Worm (Caenorhabditis elegans): ENCODE results near the gene T24F1.4.

Gene T24F1.4

DNA sequence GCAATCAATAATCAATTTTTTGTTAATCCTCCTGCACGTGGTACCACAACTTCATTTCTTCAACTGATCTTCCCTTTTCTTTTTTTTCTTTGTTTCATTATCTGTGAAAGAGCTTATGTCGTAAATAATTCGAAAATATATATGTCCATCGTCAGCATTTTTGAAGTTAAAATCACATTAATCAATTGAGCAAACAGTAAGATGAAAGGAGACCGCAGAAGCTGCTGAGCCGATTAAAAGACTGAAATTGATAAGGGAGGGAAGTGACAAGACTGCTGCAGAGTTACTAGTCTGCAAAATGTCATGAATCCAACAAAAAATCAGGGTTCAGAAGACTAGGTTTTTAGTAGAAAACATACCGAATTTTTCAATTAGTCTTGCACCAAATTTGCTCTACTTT, 30.3 kb downstream of the T24F1.4 start:
- TF ChIP-seq hmbx-1 (tag; optimal IDR thresholded peaks at IDR 0.05): no peak

DNA sequence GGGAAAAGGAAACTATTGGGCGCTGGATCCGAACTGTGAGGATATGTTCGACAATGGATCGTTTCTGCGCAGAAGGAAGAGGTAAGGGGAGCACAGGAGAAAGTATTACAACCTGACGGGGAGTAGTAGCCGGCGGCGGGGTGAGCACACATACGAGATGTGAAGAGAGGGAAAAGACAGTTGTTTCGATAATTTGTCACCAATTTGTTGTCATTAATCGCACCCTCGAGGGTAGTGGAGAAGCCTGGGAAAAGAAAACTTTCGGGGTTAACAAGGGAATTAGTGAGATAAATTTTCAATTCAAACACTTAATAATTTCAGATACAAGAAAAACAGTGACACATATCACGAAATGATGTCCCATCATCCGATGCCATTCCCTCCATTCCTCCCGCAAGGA, 31.1 kb downstream of the T24F1.4 start:
- TF ChIP-seq tbx-11 (GFP tag; IDR thresholded peaks at IDR 0.05) (no peak), scrt-1 (GFP tag; IDR thresholded peaks at IDR 0.05) (no peak), tra-4 (tag; optimal IDR thresholded peaks at IDR 0.05) (no peak), pes-1 (GFP tag; IDR thresholded peaks at IDR 0.05) (no peak), tbx-37 (GFP tag; conservative IDR thresholded peaks at IDR 0.05) (no peak), ama-1 (optimal IDR thresholded peaks at IDR 0.05) (no peak), hmbx-1 (tag; optimal IDR thresholded peaks at IDR 0.05) (no peak), hnd-1 (tag; optimal IDR thresholded peaks at IDR 0.05) (no peak), flt-1 (GFP tag; IDR thresholded peaks at IDR 0.05) (no peak), hmg-4 (GFP tag; optimal IDR thresholded peaks at IDR 0.05) (no peak), ceh-36 (tag; optimal IDR thresholded peaks at IDR 0.05) (no peak), F13C5.2 (tag; optimal IDR thresholded peaks at IDR 0.05) (no peak), B0310.2 (tag; optimal IDR thresholded peaks at IDR 0.05) (no peak), ets-7 (tag; optimal IDR thresholded peaks at IDR 0.05) (no peak), ceh-13 (GFP tag; optimal IDR thresholded peaks at IDR 0.05) (no peak), sea-1 (GFP tag; conservative IDR thresholded peaks at IDR 0.05) (no peak), aly-1 (tag; optimal IDR thresholded peaks at IDR 0.05) (no peak)

DNA sequence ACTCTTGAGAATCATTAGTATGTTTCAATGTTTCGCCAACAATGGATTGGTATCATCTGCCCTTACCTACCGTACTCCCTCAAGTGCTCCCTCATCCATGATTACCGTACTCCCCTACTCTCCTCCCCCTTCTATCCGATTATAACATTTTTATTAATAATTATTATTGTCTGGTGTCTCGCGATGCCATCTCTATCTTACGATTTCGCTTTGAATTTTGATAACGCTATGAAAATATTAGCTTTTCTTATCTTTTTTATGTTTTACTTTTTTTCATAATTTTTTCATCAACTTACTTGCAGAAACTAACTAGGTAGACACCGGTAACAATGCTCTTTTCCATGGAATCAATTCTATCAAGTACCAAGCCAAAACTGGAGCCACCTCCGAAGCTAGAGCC, 32.4 kb downstream of the T24F1.4 start, which contains the start of gene unc-130:
Gene unc-130, plus strand, starts transcription at position 301 of the 400 bp plus-strand sequence.
- no peak for TF ChIP-seq hmg-4 (GFP tag; optimal IDR thresholded peaks at IDR 0.05)
- TF ChIP-seq scrt-1 (GFP tag; IDR thresholded peaks at IDR 0.05): no peak
- TF ChIP-seq ama-1 (optimal IDR thresholded peaks at IDR 0.05): no peak
- TF ChIP-seq F13C5.2 (tag; optimal IDR thresholded peaks at IDR 0.05): no peak
- TF ChIP-seq hnd-1 (tag; optimal IDR thresholded peaks at IDR 0.05): no peak
- no peak for TF ChIP-seq hmbx-1 (tag; optimal IDR thresholded peaks at IDR 0.05)
- no peak for TF ChIP-seq tra-4 (tag; optimal IDR thresholded peaks at IDR 0.05)
- TF ChIP-seq pes-1 (GFP tag; IDR thresholded peaks at IDR 0.05): no peak

DNA sequence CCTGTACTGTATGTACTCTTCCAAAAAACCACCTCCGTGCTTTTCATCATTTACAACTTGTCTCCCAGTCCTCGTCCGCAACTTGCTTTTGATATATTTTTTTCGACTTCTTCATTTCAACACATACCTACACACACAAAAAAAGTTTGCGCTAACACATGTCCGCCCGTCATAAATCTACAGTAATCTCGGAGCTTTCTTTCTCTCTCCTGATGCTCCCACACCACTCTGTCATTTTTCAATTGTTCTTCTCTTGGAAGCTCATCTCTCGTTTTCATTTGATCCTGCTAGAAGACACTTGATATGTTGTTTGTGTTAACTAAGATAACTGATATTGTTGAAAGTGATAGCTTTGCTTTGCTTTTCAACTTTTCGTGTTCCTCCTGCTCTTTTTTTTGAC, 32.9 kb downstream of the T24F1.4 start:
- TF ChIP-seq aly-1 (tag; optimal IDR thresholded peaks at IDR 0.05) (no peak), ets-7 (tag; optimal IDR thresholded peaks at IDR 0.05) (no peak), tra-4 (tag; optimal IDR thresholded peaks at IDR 0.05) (no peak), sea-1 (GFP tag; conservative IDR thresholded peaks at IDR 0.05) (no peak), scrt-1 (GFP tag; IDR thresholded peaks at IDR 0.05) (no peak), flt-1 (GFP tag; IDR thresholded peaks at IDR 0.05) (no peak), hmg-4 (GFP tag; optimal IDR thresholded peaks at IDR 0.05) (no peak), ceh-36 (tag; optimal IDR thresholded peaks at IDR 0.05) (no peak), hmbx-1 (tag; optimal IDR thresholded peaks at IDR 0.05) (no peak), ama-1 (optimal IDR thresholded peaks at IDR 0.05) (no peak), pes-1 (GFP tag; IDR thresholded peaks at IDR 0.05) (no peak), tbx-37 (GFP tag; conservative IDR thresholded peaks at IDR 0.05) (no peak), F13C5.2 (tag; optimal IDR thresholded peaks at IDR 0.05) (no peak), ceh-13 (GFP tag; optimal IDR thresholded peaks at IDR 0.05) (no peak), hnd-1 (tag; optimal IDR thresholded peaks at IDR 0.05) (no peak), tbx-11 (GFP tag; IDR thresholded peaks at IDR 0.05) (no peak), B0310.2 (tag; optimal IDR thresholded peaks at IDR 0.05) (no peak)

DNA sequence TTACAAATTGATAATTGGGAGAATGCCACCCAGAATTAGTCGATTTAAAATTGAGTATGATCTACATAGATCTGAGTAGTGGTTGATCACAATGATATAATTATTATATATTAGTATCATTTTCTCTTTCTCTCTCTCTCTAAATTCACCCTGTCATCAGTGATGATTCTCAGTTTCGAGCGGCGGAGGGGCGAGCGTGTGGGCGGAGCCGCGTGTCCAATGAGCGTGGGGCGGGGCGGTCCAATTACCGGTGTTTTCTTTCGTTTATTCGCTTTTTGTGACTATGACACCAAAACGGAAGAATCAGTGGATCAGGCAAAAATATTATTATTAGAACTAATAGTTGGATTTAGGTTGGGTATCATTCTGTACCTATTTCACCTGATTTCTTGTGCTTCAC, 34.1 kb downstream of the T24F1.4 start:
- TF ChIP-seq tbx-37 (GFP tag; conservative IDR thresholded peaks at IDR 0.05): no peak
- TF ChIP-seq hmbx-1 (tag; optimal IDR thresholded peaks at IDR 0.05): no peak
- TF ChIP-seq hmg-4 (GFP tag; optimal IDR thresholded peaks at IDR 0.05): no peak
- no peak for TF ChIP-seq ceh-13 (GFP tag; optimal IDR thresholded peaks at IDR 0.05)
- no peak for TF ChIP-seq ceh-36 (tag; optimal IDR thresholded peaks at IDR 0.05)
- TF ChIP-seq tbx-11 (GFP tag; IDR thresholded peaks at IDR 0.05): no peak
- no peak for TF ChIP-seq sea-1 (GFP tag; conservative IDR thresholded peaks at IDR 0.05)
- TF ChIP-seq scrt-1 (GFP tag; IDR thresholded peaks at IDR 0.05): no peak
- TF ChIP-seq hnd-1 (tag; optimal IDR thresholded peaks at IDR 0.05): no peak
- TF ChIP-seq F13C5.2 (tag; optimal IDR thresholded peaks at IDR 0.05): no peak
- TF ChIP-seq B0310.2 (tag; optimal IDR thresholded peaks at IDR 0.05): no peak
- no peak for TF ChIP-seq aly-1 (tag; optimal IDR thresholded peaks at IDR 0.05)
- TF ChIP-seq pes-1 (GFP tag; IDR thresholded peaks at IDR 0.05): no peak
- TF ChIP-seq ets-7 (tag; optimal IDR thresholded peaks at IDR 0.05): no peak
- TF ChIP-seq ama-1 (optimal IDR thresholded peaks at IDR 0.05): no peak

DNA sequence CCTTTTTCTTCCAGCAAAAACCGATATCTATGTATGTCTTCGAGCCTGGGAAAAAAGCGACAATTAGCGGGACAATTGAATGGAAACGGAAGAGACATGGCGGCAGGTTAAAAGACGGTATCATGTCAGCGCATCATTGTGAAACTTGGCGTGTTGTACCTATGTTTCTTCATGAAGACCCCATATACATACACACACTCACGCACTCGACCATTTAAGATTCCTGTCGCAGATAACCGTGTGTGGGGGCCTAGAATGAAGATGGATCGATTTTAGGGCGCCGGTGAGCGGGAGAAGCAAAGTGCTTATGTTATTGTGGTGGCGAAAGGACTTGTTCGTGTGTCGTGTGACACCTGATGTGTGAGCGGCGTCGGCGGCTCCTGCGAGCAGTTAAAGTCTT, 37.2 kb downstream of the T24F1.4 start:
- no peak for TF ChIP-seq tbx-37 (GFP tag; conservative IDR thresholded peaks at IDR 0.05)
- no peak for TF ChIP-seq ets-7 (tag; optimal IDR thresholded peaks at IDR 0.05)
- no peak for TF ChIP-seq ceh-36 (tag; optimal IDR thresholded peaks at IDR 0.05)
- TF ChIP-seq tra-4 (tag; optimal IDR thresholded peaks at IDR 0.05): no peak

DNA sequence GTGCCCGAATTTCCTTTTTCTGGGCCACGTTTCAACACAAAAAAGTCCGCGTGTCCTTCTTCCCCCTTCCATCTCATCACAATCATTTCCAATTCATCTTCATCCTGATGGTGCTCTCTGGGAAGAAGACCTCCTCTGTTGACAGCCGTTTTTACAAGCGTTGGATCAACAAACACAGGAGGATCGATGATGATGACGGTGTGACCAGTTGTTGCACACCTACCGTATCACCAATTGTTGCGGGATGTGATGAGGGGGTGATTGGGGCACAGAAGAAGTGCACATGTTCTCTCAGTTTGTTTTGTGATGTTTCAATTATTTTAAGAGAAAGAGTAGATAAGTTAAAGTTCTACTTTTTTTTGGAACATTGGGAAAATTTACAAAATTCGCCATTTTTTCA, 38.6 kb downstream of the T24F1.4 start:
- TF ChIP-seq scrt-1 (GFP tag; IDR thresholded peaks at IDR 0.05): no peak
- TF ChIP-seq hnd-1 (tag; optimal IDR thresholded peaks at IDR 0.05): no peak
- TF ChIP-seq tra-4 (tag; optimal IDR thresholded peaks at IDR 0.05): no peak
- no peak for TF ChIP-seq aly-1 (tag; optimal IDR thresholded peaks at IDR 0.05)
- no peak for TF ChIP-seq F13C5.2 (tag; optimal IDR thresholded peaks at IDR 0.05)
- no peak for TF ChIP-seq hmg-4 (GFP tag; optimal IDR thresholded peaks at IDR 0.05)
- no peak for TF ChIP-seq ama-1 (optimal IDR thresholded peaks at IDR 0.05)
- TF ChIP-seq sea-1 (GFP tag; conservative IDR thresholded peaks at IDR 0.05): no peak
- no peak for TF ChIP-seq hmbx-1 (tag; optimal IDR thresholded peaks at IDR 0.05)
- no peak for TF ChIP-seq B0310.2 (tag; optimal IDR thresholded peaks at IDR 0.05)
- TF ChIP-seq flt-1 (GFP tag; IDR thresholded peaks at IDR 0.05): no peak
- no peak for TF ChIP-seq ceh-36 (tag; optimal IDR thresholded peaks at IDR 0.05)
- no peak for TF ChIP-seq ets-7 (tag; optimal IDR thresholded peaks at IDR 0.05)
- TF ChIP-seq tbx-11 (GFP tag; IDR thresholded peaks at IDR 0.05): no peak
- no peak for TF ChIP-seq tbx-37 (GFP tag; conservative IDR thresholded peaks at IDR 0.05)
- no peak for TF ChIP-seq ceh-13 (GFP tag; optimal IDR thresholded peaks at IDR 0.05)
- TF ChIP-seq pes-1 (GFP tag; IDR thresholded peaks at IDR 0.05): no peak

DNA sequence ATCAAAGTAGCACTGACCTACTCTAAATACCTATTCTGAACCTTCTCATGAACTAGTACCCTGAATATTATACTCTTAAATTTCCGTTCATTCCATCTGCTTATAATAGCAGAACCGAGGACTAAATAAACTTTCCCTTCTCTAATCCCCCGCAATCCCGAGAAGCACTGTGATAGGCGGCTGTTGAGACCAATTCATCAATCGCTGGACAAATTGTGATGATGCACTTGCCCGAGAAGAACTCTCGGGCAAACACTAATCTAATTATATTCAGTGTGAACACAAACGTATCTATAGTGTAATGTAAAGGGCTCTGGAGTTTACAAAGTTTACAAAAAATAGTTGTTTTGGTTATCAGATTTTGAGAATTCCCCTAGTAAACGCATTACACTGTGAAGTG, 39.2 kb downstream of the T24F1.4 start:
- TF ChIP-seq hnd-1 (tag; optimal IDR thresholded peaks at IDR 0.05) (no peak), ama-1 (optimal IDR thresholded peaks at IDR 0.05) (no peak), scrt-1 (GFP tag; IDR thresholded peaks at IDR 0.05) (no peak), hmbx-1 (tag; optimal IDR thresholded peaks at IDR 0.05) (no peak), pes-1 (GFP tag; IDR thresholded peaks at IDR 0.05) (no peak)
